Worm (Caenorhabditis elegans) whole organism, L3 larva: Measurements from ENCODE around the gene F23D12.2.

Experiments used
- nhr-11 ChIP-seq: fragments of 150-350 bp; optimal IDR thresholded peaks from 2 replicates; lab custom pipeline; 2014; ENCODE audit warnings: missing biosample characterization, missing genetic modification characterization
- nhr-12 ChIP-seq: fragments of 150-350 bp; optimal IDR thresholded peaks from 2 replicates; lab custom pipeline; 2014; ENCODE audit warnings: missing biosample characterization, missing genetic modification characterization
- snpc-4 ChIP-seq: fragments of 150-350 bp; optimal IDR thresholded peaks from 2 replicates; lab custom pipeline; 2014; ENCODE audit warnings: missing biosample characterization, missing genetic modification characterization
- tbx-2 ChIP-seq: sonication (generic microtip); optimal IDR thresholded peaks from 2 replicates; lab custom pipeline; 2016; ENCODE audit warnings: mild to moderate bottlenecking, missing genetic modification characterization, missing compliant biosample characterization
- zag-1 ChIP-seq: fragments of 150-350 bp; optimal IDR thresholded peaks from 2 replicates; lab custom pipeline; 2014; ENCODE audit warnings: missing biosample characterization, missing genetic modification characterization

- TF ChIP-seq snpc-4 = no peak
- no peak for TF ChIP-seq zag-1 (tag; lab: Kevin White, UChicago)
- no peak for TF ChIP-seq tbx-2 (tag; lab: Kevin White, UChicago)
- no peak for TF ChIP-seq nhr-12 (tag; lab: Kevin White, UChicago)
- no peak for TF ChIP-seq nhr-11 (tag; lab: Kevin White, UChicago)
These were observed 1.7 kb upstream of the F23D12.2 start, which contains the start of gene fipr-3 for ce11 chrX:14423105-14423504.
